Worm (Caenorhabditis elegans) whole organism, L2 larva: Measurements from ENCODE around the gene rbm-17.

Experiments used
- C34F6.9 ChIP-seq: fragments of 150-350 bp; optimal IDR thresholded peaks from 2 replicates; lab custom pipeline; 2014; ENCODE audit warnings: missing biosample characterization, missing genetic modification characterization
- F13H6.1 ChIP-seq: sonication (generic microtip); optimal IDR thresholded peaks from 2 replicates; lab custom pipeline; 2016; ENCODE audit warnings: missing genetic modification characterization, missing compliant biosample characterization
- R02D3.7 ChIP-seq: fragments of 150-350 bp; optimal IDR thresholded peaks from 2 replicates; lab custom pipeline; 2014; ENCODE audit warnings: missing biosample characterization, missing genetic modification characterization
- Y55F3AM.14 ChIP-seq: fragments of 200-800 bp; sonication (Bioruptor generic); optimal IDR thresholded peaks from 2 replicates; lab custom pipeline; 2018; ENCODE audit warnings: mild to moderate bottlenecking, missing genetic modification characterization, missing compliant biosample characterization
- ZK546.5 ChIP-seq: sonication (generic microtip); optimal IDR thresholded peaks from 2 replicates; lab custom pipeline; 2017; ENCODE audit warnings: missing biosample characterization, missing genetic modification characterization
- alr-1 ChIP-seq: fragments of 150-350 bp; optimal IDR thresholded peaks from 2 replicates; lab custom pipeline; 2014; ENCODE audit warnings: missing biosample characterization, missing genetic modification characterization
- aly-2 ChIP-seq: fragments of 150-350 bp; optimal IDR thresholded peaks from 2 replicates; lab custom pipeline; 2014; ENCODE audit warnings: missing biosample characterization, missing genetic modification characterization
- blmp-1 ChIP-seq: sonication (generic microtip); optimal IDR thresholded peaks from 2 replicates; lab custom pipeline; 2017; ENCODE audit warnings: missing genetic modification characterization, mild to moderate bottlenecking, missing compliant biosample characterization, antibody characterized with exemption, moderate library complexity; ENCODE audit not compliant: insufficient read depth
- ceh-82 ChIP-seq: fragments of 150-350 bp; optimal IDR thresholded peaks from 2 replicates; lab custom pipeline; 2014; ENCODE audit warnings: missing biosample characterization, missing genetic modification characterization
- crh-2 ChIP-seq: sonication (generic microtip); optimal IDR thresholded peaks from 2 replicates; lab custom pipeline; 2017; ENCODE audit warnings: missing biosample characterization, missing genetic modification characterization
- dmd-4 ChIP-seq: sonication (generic microtip); optimal IDR thresholded peaks from 2 replicates; lab custom pipeline; 2017; ENCODE audit warnings: missing biosample characterization, missing genetic modification characterization
- egl-27 ChIP-seq: sonication (generic microtip); optimal IDR thresholded peaks from 3 replicates; lab custom pipeline; 2017; ENCODE audit warnings: missing biosample characterization, missing genetic modification reagents, missing genetic modification characterization
- elt-3 ChIP-seq: sonication (generic microtip); optimal IDR thresholded peaks from 2 replicates; lab custom pipeline; 2017; ENCODE audit warnings: missing biosample characterization, missing genetic modification characterization
- fos-1 ChIP-seq: fragments of 150-350 bp; optimal IDR thresholded peaks from 2 replicates; lab custom pipeline; 2014; ENCODE audit warnings: missing biosample characterization, missing genetic modification characterization
- gmeb-1 ChIP-seq: fragments of 150-350 bp; optimal IDR thresholded peaks from 2 replicates; lab custom pipeline; 2014; ENCODE audit warnings: missing biosample characterization, missing genetic modification characterization
- lin-11 ChIP-seq: fragments of 150-350 bp; sonication (generic microtip); optimal IDR thresholded peaks from 2 replicates; lab custom pipeline; 2014; ENCODE audit warnings: missing biosample characterization, missing genetic modification characterization, inconsistent platforms, mixed read lengths
- lin-13 ChIP-seq: fragments of 150-350 bp; optimal IDR thresholded peaks from 2 replicates; lab custom pipeline; 2014; ENCODE audit warnings: missing biosample characterization, missing genetic modification reagents, missing genetic modification characterization
- lin-39 ChIP-seq: fragments of 150-350 bp; optimal IDR thresholded peaks from 2 replicates; lab custom pipeline; 2014; ENCODE audit warnings: missing biosample characterization, missing genetic modification reagents, missing genetic modification characterization
- lsy-2 ChIP-seq, 2 experiments: fragments of 150-350 bp in 1 of 2; sonication (generic microtip) in 1 of 2; optimal IDR thresholded peaks; 2 replicates each; lab custom pipeline; 2014 to 2017; ENCODE audit warnings: missing biosample characterization in 2 of 2, missing genetic modification characterization in 2 of 2
- mdl-1 ChIP-seq, 2 experiments: fragments of 150-350 bp in 1 of 2; sonication (generic microtip) in 1 of 2; optimal IDR thresholded peaks; 2 replicates each; lab custom pipeline; 2017; ENCODE audit warnings: missing biosample characterization in 2 of 2, missing genetic modification characterization in 2 of 2
- nhr-11 ChIP-seq: fragments of 150-350 bp; optimal IDR thresholded peaks from 2 replicates; lab custom pipeline; 2014; ENCODE audit warnings: missing biosample characterization, missing genetic modification characterization
- nhr-12 ChIP-seq: fragments of 150-350 bp; optimal IDR thresholded peaks from 2 replicates; lab custom pipeline; 2014; ENCODE audit warnings: missing biosample characterization, missing genetic modification characterization
- nhr-129 ChIP-seq: fragments of 150-350 bp; optimal IDR thresholded peaks from 2 replicates; lab custom pipeline; 2014; ENCODE audit warnings: missing biosample characterization, missing genetic modification characterization
- nhr-21 ChIP-seq: fragments of 150-350 bp; optimal IDR thresholded peaks from 2 replicates; lab custom pipeline; 2014; ENCODE audit warnings: missing biosample characterization, missing genetic modification characterization
- nhr-23 ChIP-seq: fragments of 150-350 bp; optimal IDR thresholded peaks from 2 replicates; lab custom pipeline; 2014; ENCODE audit warnings: missing biosample characterization, missing genetic modification reagents, missing genetic modification characterization
- nhr-237 ChIP-seq: fragments of 150-350 bp; optimal IDR thresholded peaks from 2 replicates; lab custom pipeline; 2014; ENCODE audit warnings: missing biosample characterization, missing genetic modification characterization
- nhr-6 ChIP-seq: fragments of 150-350 bp; optimal IDR thresholded peaks from 2 replicates; lab custom pipeline; 2014; ENCODE audit warnings: missing biosample characterization, missing genetic modification characterization
- nhr-77 ChIP-seq: fragments of 150-350 bp; optimal IDR thresholded peaks from 2 replicates; lab custom pipeline; 2014; ENCODE audit warnings: missing biosample characterization, missing genetic modification characterization
- peb-1 ChIP-seq: fragments of 150-350 bp; optimal IDR thresholded peaks from 2 replicates; lab custom pipeline; 2014; ENCODE audit warnings: missing biosample characterization, missing genetic modification characterization
- sem-4 ChIP-seq: fragments of 150-350 bp; optimal IDR thresholded peaks from 2 replicates; lab custom pipeline; 2014; ENCODE audit warnings: missing biosample characterization, missing genetic modification reagents, missing genetic modification characterization
- skn-1 ChIP-seq: sonication (generic microtip); optimal IDR thresholded peaks from 2 replicates; lab custom pipeline; 2017; ENCODE audit warnings: missing biosample characterization, missing genetic modification characterization
- sma-3 ChIP-seq: sonication (generic microtip); optimal IDR thresholded peaks from 2 replicates; lab custom pipeline; 2016; ENCODE audit warnings: missing genetic modification reagents, missing genetic modification characterization, missing compliant biosample characterization
- sma-9 ChIP-seq, 2 experiments: fragments of 150-350 bp in 1 of 2; sonication (generic microtip) in 1 of 2; optimal IDR thresholded peaks; 2 replicates each; lab custom pipeline; 2014 to 2016; ENCODE audit warnings: missing genetic modification characterization in 2 of 2, mild to moderate bottlenecking in 1 of 2, missing biosample characterization in 1 of 2, missing compliant biosample characterization in 1 of 2, missing genetic modification reagents in 1 of 2, moderate library complexity in 1 of 2
- snpc-4 ChIP-seq: fragments of 150-350 bp; optimal IDR thresholded peaks from 2 replicates; lab custom pipeline; 2014; ENCODE audit warnings: missing biosample characterization, missing genetic modification characterization
- unc-55 ChIP-seq: fragments of 150-350 bp; sonication (generic microtip); optimal IDR thresholded peaks from 3 replicates; lab custom pipeline; 2014; ENCODE audit warnings: missing biosample characterization, missing genetic modification reagents, missing genetic modification characterization
- unc-62 ChIP-seq: fragments of 150-350 bp; optimal IDR thresholded peaks from 2 replicates; lab custom pipeline; 2014; ENCODE audit warnings: missing biosample characterization, missing genetic modification reagents, missing genetic modification characterization
- zag-1 ChIP-seq: fragments of 150-350 bp; optimal IDR thresholded peaks from 2 replicates; lab custom pipeline; 2014; ENCODE audit warnings: missing biosample characterization, missing genetic modification characterization
- ztf-1 ChIP-seq: fragments of 200-800 bp; sonication (Bioruptor generic); conservative IDR thresholded peaks from 2 replicates; pipeline ENCODE4 v1.3.6; 2022; ENCODE audit warnings: missing genetic modification characterization, missing compliant biosample characterization
- ztf-4 ChIP-seq: fragments of 150-350 bp; optimal IDR thresholded peaks from 2 replicates; lab custom pipeline; 2014; ENCODE audit warnings: missing biosample characterization, missing genetic modification characterization

rbm-17 gene

ce11 chrIV:11644705-11645104, 6.6 kb downstream of the rbm-17 start:
- TF ChIP-seq nhr-21 (tag; lab: Kevin White, UChicago) = no peak
- no peak for TF ChIP-seq elt-3 (tag; lab: Kevin White, UChicago)
- TF ChIP-seq skn-1 (tag; lab: Kevin White, UChicago) = no peak
- no peak for TF ChIP-seq nhr-6 (tag; lab: Kevin White, UChicago)
- TF ChIP-seq lin-11 (tag; lab: Kevin White, UChicago) = no peak
- TF ChIP-seq blmp-1 (tag; lab: Kevin White, UChicago) = no peak
- TF ChIP-seq gmeb-1 (tag; lab: Kevin White, UChicago) = no peak
- TF ChIP-seq dmd-4 (tag; lab: Kevin White, UChicago) = no peak
- TF ChIP-seq Y55F3AM.14 = no peak
- no peak for TF ChIP-seq nhr-77 (tag; lab: Kevin White, UChicago)
- no peak for TF ChIP-seq peb-1
- TF ChIP-seq egl-27 (tag; lab: Kevin White, UChicago) = no peak
- no peak for TF ChIP-seq aly-2 (tag; lab: Kevin White, UChicago)
- TF ChIP-seq nhr-129 (tag; lab: Kevin White, UChicago) = no peak
- TF ChIP-seq mdl-1 (tag; optimal IDR thresholded peaks at IDR 0.05; lab: Kevin White, UChicago) = no peak
- TF ChIP-seq snpc-4 (tag; lab: Kevin White, UChicago) = no peak
- no peak for TF ChIP-seq unc-55 (GFP tag; lab: Kevin White, UChicago)
- no peak for TF ChIP-seq sma-3

ce11 chrIV:11645354-11645753, 7.2 kb downstream of the rbm-17 start:
- TF ChIP-seq lsy-2 (tag; optimal IDR thresholded peaks at IDR 0.05; lab: Kevin White, UChicago) (peak in 1 of 2 experiments; percentile 7), ceh-82 (tag; lab: Kevin White, UChicago) (no peak), F13H6.1 (tag; lab: Kevin White, UChicago) (peak; percentile 26), blmp-1 (tag; lab: Kevin White, UChicago) (no peak), ztf-4 (tag; lab: Kevin White, UChicago) (no peak), dmd-4 (tag; lab: Kevin White, UChicago) (no peak), egl-27 (tag; lab: Kevin White, UChicago) (no peak), nhr-129 (tag; lab: Kevin White, UChicago) (peak; percentile 45), nhr-237 (no peak), skn-1 (tag; lab: Kevin White, UChicago) (no peak), sma-9 (GFP tag; optimal IDR thresholded peaks at IDR 0.05; lab: Kevin White, UChicago) (peak; percentile 34), sma-9 (tag; optimal IDR thresholded peaks at IDR 0.05; lab: Kevin White, UChicago) (no peak), unc-62 (no peak)
- TF ChIP-seq, all 48 proteins: peak for 4

DNA sequence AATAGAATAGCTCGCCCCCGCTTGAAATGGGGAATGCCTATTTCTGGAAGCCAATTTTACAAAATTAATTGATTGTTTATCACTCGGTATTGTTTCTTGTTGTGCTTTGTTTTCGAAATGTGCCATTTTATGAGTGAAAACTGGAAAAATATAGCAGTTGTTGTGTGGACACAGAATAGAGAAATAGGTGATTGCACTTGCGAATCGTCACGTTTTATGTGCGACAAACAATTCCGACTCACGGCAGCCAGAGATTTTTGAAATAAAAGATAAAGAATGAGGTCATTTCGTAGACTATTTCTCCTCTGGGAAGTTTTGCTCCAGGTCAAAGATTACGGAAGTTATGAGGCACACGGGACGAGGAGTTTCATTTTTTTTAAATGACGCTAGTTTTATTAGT, 8.8 kb downstream of the rbm-17 start:
- TF ChIP-seq nhr-6 (tag; lab: Kevin White, UChicago) (peak; percentile 7), ztf-4 (tag; lab: Kevin White, UChicago) (no peak), F13H6.1 (tag; lab: Kevin White, UChicago) (peak; percentile 19), sma-9 (GFP tag; optimal IDR thresholded peaks at IDR 0.05; lab: Kevin White, UChicago) (peak; percentile 30), sma-9 (tag; optimal IDR thresholded peaks at IDR 0.05; lab: Kevin White, UChicago) (no peak), nhr-129 (tag; lab: Kevin White, UChicago) (peak; percentile 40)
- TF ChIP-seq, all 48 proteins: peak for 4

- TF ChIP-seq skn-1 (tag; lab: Kevin White, UChicago) = no peak
- no peak for TF ChIP-seq gmeb-1 (tag; lab: Kevin White, UChicago)
- no peak for TF ChIP-seq alr-1
- TF ChIP-seq lin-11 (tag; lab: Kevin White, UChicago) = no peak
- peak; percentile 44 for TF ChIP-seq nhr-129 (tag; lab: Kevin White, UChicago)
- no peak for TF ChIP-seq nhr-12 (tag; lab: Kevin White, UChicago)
- TF ChIP-seq lin-13 (GFP tag; lab: Kevin White, UChicago) = no peak
- no peak for TF ChIP-seq zag-1
- peak; percentile 64 for TF ChIP-seq F13H6.1 (tag; lab: Kevin White, UChicago)
- TF ChIP-seq R02D3.7 = no peak
- TF ChIP-seq dmd-4 (tag; lab: Kevin White, UChicago) = no peak
- TF ChIP-seq nhr-6 (tag; lab: Kevin White, UChicago) = peak; percentile 2
- TF ChIP-seq sem-4 (tag; lab: Kevin White, UChicago) = no peak
- TF ChIP-seq ZK546.5 = no peak
- no peak for TF ChIP-seq sma-3
- peak; percentile 62 for TF ChIP-seq sma-9 (GFP tag; optimal IDR thresholded peaks at IDR 0.05; lab: Kevin White, UChicago)
- TF ChIP-seq sma-9 (tag; optimal IDR thresholded peaks at IDR 0.05; lab: Kevin White, UChicago) = no peak
- TF ChIP-seq lin-39 (tag; lab: Kevin White, UChicago) = no peak
- no peak for TF ChIP-seq Y55F3AM.14
- no peak for TF ChIP-seq blmp-1 (tag; lab: Kevin White, UChicago)
- peak in 1 of 2 experiments; percentile 27 for TF ChIP-seq lsy-2 (tag; optimal IDR thresholded peaks at IDR 0.05; lab: Kevin White, UChicago)
- TF ChIP-seq crh-2 (tag; lab: Kevin White, UChicago) = no peak
- TF ChIP-seq fos-1 (tag; lab: Kevin White, UChicago) = no peak
- TF ChIP-seq elt-3 (tag; lab: Kevin White, UChicago) = no peak
- no peak for TF ChIP-seq nhr-11 (tag; lab: Kevin White, UChicago)
- TF ChIP-seq C34F6.9 = peak; percentile 30
- TF ChIP-seq peb-1 = no peak
- no peak for TF ChIP-seq unc-62
- no peak for TF ChIP-seq ztf-1
- TF ChIP-seq nhr-23 (tag; lab: Kevin White, UChicago) = no peak
Observed at ce11 chrIV:11649031-11649430, 10.9 kb downstream of the rbm-17 start, which contains the start of gene ZK809.8. ZK809.8 (minus strand) TSS chrIV:11649064.
